Worm (Caenorhabditis elegans) whole organism, early embryonic: ENCODE measurements around the gene C48B4.7.

Experiments
- F13C5.2 ChIP-seq: sonication (generic microtip); optimal IDR thresholded peaks from 2 replicates; lab custom pipeline; 2017; ENCODE audit warnings: mild to moderate bottlenecking, missing genetic modification characterization, inconsistent platforms, missing compliant biosample characterization
- aly-1 ChIP-seq: sonication (generic microtip); optimal IDR thresholded peaks from 2 replicates; lab custom pipeline; 2016; ENCODE audit warnings: missing genetic modification characterization, missing compliant biosample characterization
- ama-1 ChIP-seq: fragments of 150-350 bp; optimal IDR thresholded peaks from 2 replicates; lab custom pipeline; 2014
- ceh-13 ChIP-seq: fragments of 200-800 bp; sonication (Bioruptor generic); optimal IDR thresholded peaks from 2 replicates; lab custom pipeline; 2018; ENCODE audit warnings: mild to moderate bottlenecking, missing genetic modification characterization, missing compliant biosample characterization
- ceh-36 ChIP-seq: sonication (generic microtip); optimal IDR thresholded peaks from 2 replicates; lab custom pipeline; 2016; ENCODE audit warnings: missing genetic modification characterization, inconsistent platforms, missing compliant biosample characterization
- ets-7 ChIP-seq: sonication (generic microtip); optimal IDR thresholded peaks from 2 replicates; lab custom pipeline; 2016; ENCODE audit warnings: missing genotype, missing genetic modification characterization, missing compliant biosample characterization
- hmbx-1 ChIP-seq: sonication (generic microtip); optimal IDR thresholded peaks from 2 replicates; lab custom pipeline; 2016; ENCODE audit warnings: mild to moderate bottlenecking, missing genetic modification characterization, missing compliant biosample characterization
- hmg-4 ChIP-seq: fragments of 200-800 bp; sonication (Bioruptor generic); optimal IDR thresholded peaks from 2 replicates; lab custom pipeline; 2018; ENCODE audit warnings: mild to moderate bottlenecking, missing genetic modification characterization, missing compliant biosample characterization
- pes-1 ChIP-seq: fragments of 200-800 bp; sonication (Bioruptor generic); IDR thresholded peaks from 2 replicates; pipeline ENCODE4 v1.3.6; 2022; ENCODE audit warnings: missing genetic modification reagents, missing genetic modification characterization, missing compliant biosample characterization
- scrt-1 ChIP-seq: fragments of 200-800 bp; sonication (Bioruptor generic); IDR thresholded peaks from 2 replicates; pipeline ENCODE4 v1.3.6; 2022; ENCODE audit warnings: missing genetic modification characterization, missing compliant biosample characterization
- tbx-11 ChIP-seq: fragments of 200-800 bp; sonication (Bioruptor generic); IDR thresholded peaks from 2 replicates; pipeline ENCODE4 v1.3.6; 2022; ENCODE audit warnings: missing genetic modification characterization, missing compliant biosample characterization
- tbx-37 ChIP-seq: fragments of 200-800 bp; sonication (Bioruptor generic); conservative IDR thresholded peaks from 2 replicates; pipeline ENCODE4 v1.3.6; 2022; ENCODE audit warnings: missing genetic modification reagents, missing genetic modification characterization, missing compliant biosample characterization
- tra-4 ChIP-seq: sonication (generic microtip); optimal IDR thresholded peaks from 2 replicates; lab custom pipeline; 2017; ENCODE audit warnings: missing genetic modification characterization, missing compliant biosample characterization

Gene C48B4.7

ce11 chrIII:9513006-9513405, 46.2 kb downstream of the C48B4.7 start:
- TF ChIP-seq scrt-1 (GFP tag; lab: Robert Waterston, UW) (no peak), tbx-11 (GFP tag; lab: Robert Waterston, UW) (no peak), ama-1 (lab: Kevin White, UChicago) (no peak), pes-1 (GFP tag; lab: Robert Waterston, UW) (no peak), ceh-36 (no peak)

DNA sequence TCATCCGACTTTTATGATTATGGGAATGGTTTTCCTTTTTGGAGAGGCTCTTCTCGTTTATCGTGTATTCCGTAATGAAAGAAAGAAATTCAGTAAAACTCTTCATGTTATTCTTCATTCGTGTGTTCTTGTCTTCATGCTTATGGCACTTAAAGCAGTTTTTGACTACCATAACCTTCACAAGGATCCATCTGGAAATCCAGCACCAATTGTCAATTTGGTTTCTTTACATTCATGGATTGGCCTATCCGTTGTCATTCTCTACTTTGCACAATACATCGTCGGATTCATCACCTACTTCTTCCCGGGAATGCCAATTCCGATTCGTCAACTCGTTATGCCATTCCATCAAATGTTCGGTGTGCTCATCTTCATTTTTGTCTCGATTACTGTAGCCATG, 47.6 kb downstream of the C48B4.7 start:
- TF ChIP-seq aly-1 (tag; lab: Kevin White, UChicago), result no peak
- no peak for TF ChIP-seq ets-7 (tag; lab: Kevin White, UChicago)
- no peak for TF ChIP-seq hmg-4
- TF ChIP-seq tbx-11 (GFP tag; lab: Robert Waterston, UW), result no peak

DNA sequence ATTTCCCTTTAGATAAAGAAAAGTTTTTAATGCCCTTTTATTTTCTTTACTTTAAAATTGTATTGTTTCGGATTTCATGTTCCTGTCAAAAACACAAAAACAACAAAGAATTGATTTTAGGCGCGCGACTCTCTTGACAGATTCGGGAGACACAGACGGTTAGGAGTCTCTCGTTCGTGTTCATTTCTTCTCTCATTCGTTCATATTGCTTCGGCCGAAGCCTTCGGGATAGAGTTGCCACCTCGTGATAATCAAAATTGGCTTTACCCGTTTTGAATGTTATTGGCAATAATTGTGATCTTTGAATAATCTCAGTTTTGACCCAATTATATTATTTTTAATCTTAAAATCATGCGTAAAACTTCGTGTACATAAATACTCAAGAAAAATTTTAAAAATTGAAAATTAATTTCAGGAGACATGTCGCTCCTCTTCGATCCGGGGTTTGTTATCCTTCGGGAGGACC, 48.1 kb downstream of the C48B4.7 start, which contains the start of gene F55H2.5:
F55H2.5 (plus strand) TSS at position 416 of the 466 bp plus-strand sequence.
- TF ChIP-seq tbx-37 (GFP tag; lab: Robert Waterston, UW) (no peak), tbx-11 (GFP tag; lab: Robert Waterston, UW) (no peak), hmbx-1 (tag; lab: Kevin White, UChicago) (no peak), ceh-13 (GFP tag; lab: Kevin White, UChicago) (no peak), tra-4 (tag; lab: Kevin White, UChicago) (no peak), F13C5.2 (tag; lab: Kevin White, UChicago) (no peak), hmg-4 (no peak), ets-7 (tag; lab: Kevin White, UChicago) (no peak), ama-1 (lab: Kevin White, UChicago) (no peak)

DNA sequence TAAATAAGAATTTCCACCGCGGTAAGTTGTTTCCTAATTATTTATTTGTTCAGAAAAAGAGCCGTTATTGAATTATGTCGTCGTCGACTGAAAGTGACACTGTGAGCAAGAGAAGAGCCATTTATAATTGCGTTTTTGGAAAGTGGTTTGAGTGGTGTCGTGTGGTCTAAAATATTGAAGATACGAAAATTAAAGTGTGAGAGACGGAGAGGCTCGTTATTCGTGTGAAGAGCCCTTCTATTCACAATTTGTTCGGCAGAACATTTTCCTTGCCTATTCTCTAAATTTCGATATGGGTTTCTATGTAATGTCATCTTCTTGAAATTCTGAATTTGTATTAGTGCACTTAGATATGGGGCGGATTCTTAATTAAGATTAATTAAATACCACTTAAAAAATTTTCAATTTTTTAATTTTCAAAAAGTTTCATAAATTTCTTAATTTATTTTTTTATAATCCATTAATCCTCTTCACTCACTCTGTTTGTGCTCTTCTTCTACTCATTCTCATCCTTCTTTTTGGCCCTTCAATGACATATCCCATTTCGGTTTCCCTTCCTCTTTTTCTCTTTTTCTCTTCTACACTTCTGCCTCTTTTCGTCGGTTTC, 49.4 kb downstream of the C48B4.7 start:
- TF ChIP-seq F13C5.2 (tag; lab: Kevin White, UChicago), result no peak
- no peak for TF ChIP-seq aly-1 (tag; lab: Kevin White, UChicago)
